Worm (Caenorhabditis elegans) whole organism, midembryonic: ENCODE data around the gene trxr-1.

ENCODE experiments used
- T22C8.4 ChIP-seq: fragments of 200-800 bp; sonication (Bioruptor generic); IDR thresholded peaks from 2 replicates; pipeline ENCODE4 v1.3.6; 2022; ENCODE audit warnings: missing genetic modification characterization, missing compliant biosample characterization
- cog-1 ChIP-seq: sonication (generic microtip); optimal IDR thresholded peaks from 2 replicates; lab custom pipeline; 2016; ENCODE audit warnings: missing genetic modification characterization, missing compliant biosample characterization
- flt-1 ChIP-seq: fragments of 200-800 bp; sonication (Bioruptor generic); IDR thresholded peaks from 2 replicates; pipeline ENCODE4 v1.3.6; 2022; ENCODE audit warnings: missing genetic modification characterization, missing compliant biosample characterization
- klf-2 ChIP-seq: fragments of 200-800 bp; sonication (Bioruptor generic); conservative IDR thresholded peaks from 2 replicates; pipeline ENCODE4 v1.3.6; 2022; ENCODE audit warnings: missing genetic modification reagents, missing genetic modification characterization, missing compliant biosample characterization
- med-1 ChIP-seq: sonication (generic microtip); optimal IDR thresholded peaks from 2 replicates; lab custom pipeline; 2017; ENCODE audit warnings: missing genetic modification characterization, mild to moderate bottlenecking, missing compliant biosample characterization, antibody characterized with exemption, missing genetic modification reagents; ENCODE audit not compliant: insufficient read depth
- ref-1 ChIP-seq: fragments of 200-800 bp; sonication (Bioruptor generic); conservative IDR thresholded peaks from 2 replicates; pipeline ENCODE4 v1.3.6; 2022; ENCODE audit warnings: missing genetic modification reagents, missing genetic modification characterization, missing compliant biosample characterization
- tab-1 ChIP-seq: fragments of 200-800 bp; sonication (Bioruptor generic); IDR thresholded peaks from 2 replicates; pipeline ENCODE4 v1.3.6; 2022; ENCODE audit warnings: missing genetic modification characterization, missing compliant biosample characterization
- ztf-23 ChIP-seq: fragments of 200-800 bp; sonication (Bioruptor generic); IDR thresholded peaks from 2 replicates; pipeline ENCODE4 v1.3.6; 2022; ENCODE audit warnings: missing genetic modification reagents, missing genetic modification characterization, missing compliant biosample characterization
- ztf-29 ChIP-seq: fragments of 200-800 bp; sonication (Bioruptor generic); IDR thresholded peaks from 2 replicates; pipeline ENCODE4 v1.3.6; 2022; ENCODE audit warnings: missing genetic modification reagents, missing genetic modification characterization, missing compliant biosample characterization

The trxr-1 gene

DNA sequence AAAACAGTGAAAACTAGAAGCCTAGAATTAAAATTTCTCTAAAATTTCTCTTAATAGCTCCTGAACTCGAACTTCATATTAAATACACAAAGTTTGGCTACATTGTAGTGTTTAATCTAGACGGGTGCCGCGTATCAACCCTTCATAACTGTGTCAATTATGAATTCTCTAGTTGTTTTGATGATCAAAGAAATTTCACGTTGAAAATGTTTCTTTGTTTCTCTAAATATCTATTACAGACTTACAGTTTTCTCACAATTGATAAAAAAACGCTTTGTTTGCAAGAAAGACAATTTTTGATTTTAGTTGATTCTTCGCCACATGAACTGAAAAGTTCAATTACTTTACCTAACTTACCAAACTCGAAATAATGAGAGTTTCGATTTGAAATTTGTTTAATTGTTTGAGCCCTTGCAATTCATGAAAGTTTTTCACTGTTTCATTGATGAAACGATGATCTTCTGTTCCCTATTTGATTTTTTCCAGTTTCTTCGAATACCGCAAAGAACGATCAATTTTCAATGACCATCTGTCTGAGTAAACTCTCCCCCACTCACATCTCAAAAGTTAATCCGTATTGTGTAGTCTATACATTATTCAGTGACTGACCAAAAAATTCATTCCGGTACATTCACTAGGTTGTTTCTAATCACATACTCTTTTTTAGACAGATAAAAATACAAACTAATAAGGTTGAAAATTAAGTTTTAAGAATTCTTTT is 35.0 kb downstream of the trxr-1 start:
- no peak for TF ChIP-seq tab-1 (GFP tag; lab: Robert Waterston, UW)
- no peak for TF ChIP-seq klf-2 (GFP tag; lab: Robert Waterston, UW)
- TF ChIP-seq T22C8.4 (GFP tag; lab: Robert Waterston, UW), result no peak
- no peak for TF ChIP-seq ztf-23
- TF ChIP-seq ztf-29 (GFP tag; lab: Robert Waterston, UW), result no peak
- TF ChIP-seq ref-1, result no peak
- TF ChIP-seq med-1 (GFP tag; lab: Kevin White, UChicago), result no peak
- TF ChIP-seq flt-1 (GFP tag; lab: Robert Waterston, UW), result no peak
- no peak for TF ChIP-seq cog-1 (tag; lab: Kevin White, UChicago)

DNA sequence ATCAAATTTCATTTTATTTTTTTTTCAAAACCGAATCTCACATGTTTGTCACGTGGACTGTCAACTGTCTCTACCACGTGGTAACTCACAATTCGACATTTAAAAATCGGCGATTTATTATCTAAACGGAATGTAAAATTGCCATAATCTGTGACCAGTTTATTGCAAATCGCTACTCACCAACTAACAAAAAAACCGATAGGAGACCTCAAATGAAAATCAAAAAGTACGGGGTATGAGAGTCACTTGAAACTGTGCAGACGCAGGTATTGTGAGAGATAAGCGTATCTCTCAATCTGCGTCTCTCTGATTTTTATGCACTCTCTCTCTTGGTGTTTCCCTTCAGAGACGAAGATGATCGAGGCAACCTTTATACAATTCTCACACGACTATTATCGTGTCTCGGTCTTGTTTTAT is 36.0 kb downstream of the trxr-1 start:
- no peak for TF ChIP-seq tab-1 (GFP tag; lab: Robert Waterston, UW)
- TF ChIP-seq cog-1 (tag; lab: Kevin White, UChicago), result no peak
- TF ChIP-seq ztf-23, result no peak
- no peak for TF ChIP-seq med-1 (GFP tag; lab: Kevin White, UChicago)
- TF ChIP-seq ztf-29 (GFP tag; lab: Robert Waterston, UW), result no peak
- TF ChIP-seq klf-2 (GFP tag; lab: Robert Waterston, UW), result no peak
- TF ChIP-seq T22C8.4 (GFP tag; lab: Robert Waterston, UW), result no peak

ce11 chrIV:7048637-7049245 is 37.0 kb downstream of the trxr-1 start:
- TF ChIP-seq flt-1 (GFP tag; lab: Robert Waterston, UW) (no peak), cog-1 (tag; lab: Kevin White, UChicago) (no peak), ztf-23 (no peak), med-1 (GFP tag; lab: Kevin White, UChicago) (no peak), ztf-29 (GFP tag; lab: Robert Waterston, UW) (no peak), T22C8.4 (GFP tag; lab: Robert Waterston, UW) (no peak), ref-1 (no peak), tab-1 (GFP tag; lab: Robert Waterston, UW) (no peak), klf-2 (GFP tag; lab: Robert Waterston, UW) (no peak)

- TF ChIP-seq klf-2 (GFP tag; lab: Robert Waterston, UW) (no peak), ref-1 (no peak), T22C8.4 (GFP tag; lab: Robert Waterston, UW) (no peak), cog-1 (tag; lab: Kevin White, UChicago) (no peak), ztf-29 (GFP tag; lab: Robert Waterston, UW) (no peak)
These were observed 38.0 kb downstream of the trxr-1 start, which contains the start of gene nhr-105 for ce11 chrIV:7049672-7050206. Gene nhr-105, plus strand, starts transcription at chrIV:7050156.

- TF ChIP-seq ref-1, result no peak
These were observed 39.8 kb downstream of the trxr-1 start for ce11 chrIV:7051515-7051914.

ce11 chrIV:7052135-7052534 is 40.4 kb downstream of the trxr-1 start:
- TF ChIP-seq T22C8.4 (GFP tag; lab: Robert Waterston, UW), result no peak
- no peak for TF ChIP-seq tab-1 (GFP tag; lab: Robert Waterston, UW)
- no peak for TF ChIP-seq flt-1 (GFP tag; lab: Robert Waterston, UW)
- no peak for TF ChIP-seq cog-1 (tag; lab: Kevin White, UChicago)
- TF ChIP-seq ref-1, result no peak
- no peak for TF ChIP-seq ztf-29 (GFP tag; lab: Robert Waterston, UW)
- no peak for TF ChIP-seq ztf-23
- no peak for TF ChIP-seq klf-2 (GFP tag; lab: Robert Waterston, UW)
- TF ChIP-seq med-1 (GFP tag; lab: Kevin White, UChicago), result no peak

DNA sequence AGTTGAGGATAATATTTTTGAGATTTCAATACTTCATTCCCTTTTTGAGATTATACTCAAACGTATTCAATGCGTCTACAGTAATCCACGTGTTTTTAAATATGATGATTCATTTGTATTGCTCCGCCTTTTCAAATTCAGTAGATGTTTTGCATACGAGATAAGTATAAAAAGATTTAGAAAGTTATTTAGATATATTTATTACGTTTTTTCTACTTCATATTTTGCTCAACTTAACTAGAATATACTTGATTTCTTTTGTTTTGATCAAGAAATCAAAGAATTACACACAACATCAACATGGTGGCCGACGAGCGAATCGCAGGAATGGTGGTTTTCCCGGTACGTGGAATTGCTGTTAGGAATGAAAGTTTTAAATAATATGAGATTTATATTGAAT is 45.9 kb downstream of the trxr-1 start, which contains the start of gene srx-50:
Gene srx-50 (plus strand): TSS at position 301 of the 400 bp plus-strand sequence.
- TF ChIP-seq cog-1 (tag; lab: Kevin White, UChicago), result no peak
- TF ChIP-seq ref-1, result no peak
- no peak for TF ChIP-seq klf-2 (GFP tag; lab: Robert Waterston, UW)
- no peak for TF ChIP-seq ztf-29 (GFP tag; lab: Robert Waterston, UW)
- no peak for TF ChIP-seq med-1 (GFP tag; lab: Kevin White, UChicago)
- no peak for TF ChIP-seq tab-1 (GFP tag; lab: Robert Waterston, UW)
- TF ChIP-seq T22C8.4 (GFP tag; lab: Robert Waterston, UW), result no peak
- no peak for TF ChIP-seq ztf-23
- TF ChIP-seq flt-1 (GFP tag; lab: Robert Waterston, UW), result no peak

- TF ChIP-seq ztf-23, result no peak
These were observed 50.9 kb downstream of the trxr-1 start for ce11 chrIV:7062697-7063096.

DNA sequence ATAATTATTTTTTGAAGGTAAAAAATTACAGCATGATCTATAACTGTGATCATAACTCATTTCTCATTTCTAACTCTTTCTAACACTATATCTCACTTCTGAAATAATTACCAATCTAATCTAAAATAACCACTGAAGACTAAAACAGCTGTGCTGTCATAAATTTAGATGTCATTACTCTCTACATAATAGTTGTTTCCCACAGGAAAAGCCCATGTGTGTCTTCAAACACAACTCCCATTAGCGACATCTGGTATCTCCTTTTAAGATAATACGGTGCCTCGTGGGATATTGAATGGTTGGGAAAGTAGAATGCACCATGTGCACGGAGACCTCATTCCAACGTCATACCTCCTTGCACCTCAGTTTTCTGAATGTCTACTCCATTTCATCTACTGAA is 53.3 kb downstream of the trxr-1 start, which contains the start of gene Y43B11AL.1:
Gene Y43B11AL.1 (plus strand): TSS at position 301 of the 400 bp plus-strand sequence.
- no peak for TF ChIP-seq flt-1 (GFP tag; lab: Robert Waterston, UW)
- no peak for TF ChIP-seq ztf-23
- no peak for TF ChIP-seq tab-1 (GFP tag; lab: Robert Waterston, UW)
- TF ChIP-seq ztf-29 (GFP tag; lab: Robert Waterston, UW), result no peak
